Worm (Caenorhabditis elegans) whole organism, early embryonic: Measurements from ENCODE around the gene T10G3.2.

Source experiments
- F13C5.2 ChIP-seq: sonication (generic microtip); optimal IDR thresholded peaks from 2 replicates; lab custom pipeline; 2017; ENCODE audit warnings: mild to moderate bottlenecking, missing genetic modification characterization, inconsistent platforms, missing compliant biosample characterization
- aly-1 ChIP-seq: sonication (generic microtip); optimal IDR thresholded peaks from 2 replicates; lab custom pipeline; 2016; ENCODE audit warnings: missing genetic modification characterization, missing compliant biosample characterization
- ama-1 ChIP-seq: fragments of 150-350 bp; optimal IDR thresholded peaks from 2 replicates; lab custom pipeline; 2014
- ceh-13 ChIP-seq: fragments of 200-800 bp; sonication (Bioruptor generic); optimal IDR thresholded peaks from 2 replicates; lab custom pipeline; 2018; ENCODE audit warnings: mild to moderate bottlenecking, missing genetic modification characterization, missing compliant biosample characterization
- ets-7 ChIP-seq: sonication (generic microtip); optimal IDR thresholded peaks from 2 replicates; lab custom pipeline; 2016; ENCODE audit warnings: missing genotype, missing genetic modification characterization, missing compliant biosample characterization
- flt-1 ChIP-seq: fragments of 200-800 bp; sonication (Bioruptor generic); IDR thresholded peaks from 2 replicates; pipeline ENCODE4 v1.3.6; 2022; ENCODE audit warnings: missing genetic modification characterization, missing compliant biosample characterization
- hmbx-1 ChIP-seq: sonication (generic microtip); optimal IDR thresholded peaks from 2 replicates; lab custom pipeline; 2016; ENCODE audit warnings: mild to moderate bottlenecking, missing genetic modification characterization, missing compliant biosample characterization
- hmg-4 ChIP-seq: fragments of 200-800 bp; sonication (Bioruptor generic); optimal IDR thresholded peaks from 2 replicates; lab custom pipeline; 2018; ENCODE audit warnings: mild to moderate bottlenecking, missing genetic modification characterization, missing compliant biosample characterization
- hnd-1 ChIP-seq: sonication (generic microtip); optimal IDR thresholded peaks from 2 replicates; lab custom pipeline; 2016; ENCODE audit warnings: missing genetic modification characterization, missing compliant biosample characterization
- pes-1 ChIP-seq: fragments of 200-800 bp; sonication (Bioruptor generic); IDR thresholded peaks from 2 replicates; pipeline ENCODE4 v1.3.6; 2022; ENCODE audit warnings: missing genetic modification reagents, missing genetic modification characterization, missing compliant biosample characterization
- tbx-11 ChIP-seq: fragments of 200-800 bp; sonication (Bioruptor generic); IDR thresholded peaks from 2 replicates; pipeline ENCODE4 v1.3.6; 2022; ENCODE audit warnings: missing genetic modification characterization, missing compliant biosample characterization
- tbx-37 ChIP-seq: fragments of 200-800 bp; sonication (Bioruptor generic); conservative IDR thresholded peaks from 2 replicates; pipeline ENCODE4 v1.3.6; 2022; ENCODE audit warnings: missing genetic modification reagents, missing genetic modification characterization, missing compliant biosample characterization
- tra-4 ChIP-seq: sonication (generic microtip); optimal IDR thresholded peaks from 2 replicates; lab custom pipeline; 2017; ENCODE audit warnings: missing genetic modification characterization, missing compliant biosample characterization

DNA sequence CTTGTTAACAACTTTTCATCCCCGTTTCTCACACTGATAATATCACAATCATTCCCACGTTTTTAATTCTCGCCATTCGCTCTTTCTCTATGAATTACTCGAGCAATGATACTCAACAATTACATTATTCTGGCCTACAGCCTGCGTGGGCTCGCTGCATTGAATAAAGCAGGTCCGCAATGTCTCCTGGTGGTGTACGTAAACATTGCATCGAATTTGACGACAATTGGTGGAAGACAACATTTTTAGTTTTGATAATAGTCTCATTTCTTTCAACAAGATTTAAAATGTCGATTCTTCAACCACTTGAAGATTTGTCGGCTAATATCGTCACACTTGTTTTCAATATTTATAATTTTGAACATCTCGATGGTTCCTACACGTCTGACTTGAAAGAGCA is 20.3 kb downstream of the T10G3.2 start, which contains the start of gene bath-39:
- TF ChIP-seq tbx-11 (GFP tag; lab: Robert Waterston, UW) (no peak), ets-7 (tag; lab: Kevin White, UChicago) (no peak), hnd-1 (tag; lab: Kevin White, UChicago) (no peak), hmg-4 (GFP tag; lab: Kevin White, UChicago) (no peak), hmbx-1 (tag; lab: Kevin White, UChicago) (no peak), aly-1 (no peak), pes-1 (GFP tag; lab: Robert Waterston, UW) (no peak), tra-4 (no peak), ama-1 (no peak), flt-1 (GFP tag; lab: Robert Waterston, UW) (no peak), F13C5.2 (tag; lab: Kevin White, UChicago) (peak; percentile 30), tbx-37 (no peak), ceh-13 (GFP tag; lab: Kevin White, UChicago) (no peak)
